Fruit fly (Drosophila melanogaster) whole organism: ENCODE measurements around the gene mRpL14.

ENCODE experiments used
- CG8478 ChIP-seq: fragments of >200 bp; optimal IDR thresholded peaks from 2 replicates; lab custom pipeline; 2018; ENCODE audit warnings: inconsistent platforms
- Dll ChIP-seq: fragments of >200 bp; optimal IDR thresholded peaks from 2 replicates; lab custom pipeline; 2017
- EcR ChIP-seq, 2 experiments: fragments of >200 bp; optimal IDR thresholded peaks; 2 replicates each; lab custom pipeline; 2017; ENCODE audit warnings: missing biosample characterization in 2 of 2, missing genetic modification characterization in 2 of 2, missing genetic modification reagents in 2 of 2
- pan ChIP-seq: fragments of >200 bp; optimal IDR thresholded peaks from 2 replicates; lab custom pipeline; 2017
- psq ChIP-seq: fragments of >200 bp; optimal IDR thresholded peaks from 2 replicates; lab custom pipeline; 2017
- usp ChIP-seq: fragments of >200 bp; optimal IDR thresholded peaks from 2 replicates; lab custom pipeline; 2017; ENCODE audit warnings: missing biosample characterization, missing genetic modification characterization, mixed read lengths

Gene mRpL14

DNA sequence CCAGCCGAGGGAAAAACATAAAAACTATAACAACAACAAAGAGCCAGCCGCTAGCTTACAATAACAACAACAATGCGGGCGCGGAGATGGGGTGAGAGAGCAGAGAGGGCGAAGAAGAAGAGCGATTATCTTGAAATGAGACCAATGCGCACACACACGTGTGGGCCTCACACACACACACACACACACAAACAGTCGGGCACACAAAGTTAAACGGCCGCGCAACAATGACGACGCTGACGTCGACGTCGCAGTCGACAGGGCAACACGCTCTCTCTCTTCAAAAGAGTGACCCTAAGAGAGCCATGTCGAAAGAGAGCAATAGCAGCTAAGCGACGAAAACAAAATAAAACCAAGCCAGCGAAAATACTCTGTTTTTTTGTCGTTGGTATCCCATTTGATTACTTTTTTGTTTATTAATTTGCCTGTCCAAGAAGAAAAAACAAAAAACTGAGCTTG, 38.6 kb downstream of the mRpL14 start:
- TF ChIP-seq EcR (GFP tag; optimal IDR thresholded peaks at IDR 0.05; lab: Kevin White, UChicago) (no peak), Dll (lab: Kevin White, UChicago) (peak; percentile 54)

DNA sequence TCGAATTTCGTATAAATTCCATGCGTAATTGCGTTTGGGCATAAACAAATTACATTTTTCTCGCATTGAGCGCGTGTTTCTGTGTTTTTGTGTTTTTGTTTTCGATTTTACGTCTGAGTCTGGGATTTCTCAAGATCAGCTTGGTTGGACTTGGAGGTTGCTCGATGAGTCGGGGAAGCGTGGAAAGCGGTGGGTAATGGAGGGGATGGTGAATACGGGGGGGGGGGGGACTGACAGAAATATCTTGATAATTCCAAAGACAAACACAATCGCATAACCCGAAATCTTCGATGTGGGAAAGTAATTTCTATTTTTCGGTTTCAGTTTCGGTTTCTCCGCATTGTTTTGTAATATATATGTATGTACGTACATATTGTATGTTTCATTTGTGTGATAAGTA, 39.2 kb downstream of the mRpL14 start:
- TF ChIP-seq CG8478 (lab: Kevin White, UChicago) (no peak), EcR (GFP tag; optimal IDR thresholded peaks at IDR 0.05; lab: Kevin White, UChicago) (no peak), pan (lab: Kevin White, UChicago) (no peak), psq (lab: Kevin White, UChicago) (no peak), usp (no peak), Dll (lab: Kevin White, UChicago) (no peak)

DNA sequence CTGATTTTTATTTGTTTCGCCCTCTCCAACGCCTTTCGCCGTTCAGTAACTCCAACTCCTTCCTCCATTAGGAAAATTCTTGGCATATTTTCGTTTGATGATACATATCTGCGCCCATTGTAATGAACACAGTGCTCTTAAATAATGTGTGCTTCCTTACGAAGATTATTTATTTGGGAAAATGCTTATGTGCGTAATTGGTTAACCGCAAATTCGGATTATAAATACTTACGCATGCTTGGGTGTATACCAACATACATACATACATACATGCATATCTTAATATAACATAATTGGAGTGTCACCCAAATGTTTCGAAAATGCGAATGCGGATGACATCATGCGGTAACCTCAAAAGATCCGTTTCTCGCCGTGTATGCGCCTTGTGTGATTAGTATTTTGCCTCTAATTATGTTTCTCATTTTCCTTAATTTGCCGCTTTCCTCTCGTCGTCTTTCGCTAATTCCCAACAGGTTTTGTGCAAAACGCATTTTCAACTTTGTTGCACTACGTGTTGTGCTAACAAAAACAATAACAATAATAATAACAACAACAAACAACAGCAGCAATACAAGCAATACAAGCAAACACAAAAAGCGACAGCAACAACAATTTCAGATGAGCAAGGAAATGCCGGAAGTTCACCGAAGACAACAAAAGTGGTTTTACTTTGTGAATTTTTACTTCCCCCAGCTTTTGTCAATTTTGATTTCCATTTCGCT, 39.8 kb downstream of the mRpL14 start:
- TF ChIP-seq CG8478 (lab: Kevin White, UChicago): no peak
- TF ChIP-seq usp: no peak
- TF ChIP-seq psq (lab: Kevin White, UChicago): no peak
- no peak for TF ChIP-seq pan (lab: Kevin White, UChicago)
- TF ChIP-seq EcR (GFP tag; optimal IDR thresholded peaks at IDR 0.05; lab: Kevin White, UChicago): no peak
- TF ChIP-seq Dll (lab: Kevin White, UChicago): no peak

DNA sequence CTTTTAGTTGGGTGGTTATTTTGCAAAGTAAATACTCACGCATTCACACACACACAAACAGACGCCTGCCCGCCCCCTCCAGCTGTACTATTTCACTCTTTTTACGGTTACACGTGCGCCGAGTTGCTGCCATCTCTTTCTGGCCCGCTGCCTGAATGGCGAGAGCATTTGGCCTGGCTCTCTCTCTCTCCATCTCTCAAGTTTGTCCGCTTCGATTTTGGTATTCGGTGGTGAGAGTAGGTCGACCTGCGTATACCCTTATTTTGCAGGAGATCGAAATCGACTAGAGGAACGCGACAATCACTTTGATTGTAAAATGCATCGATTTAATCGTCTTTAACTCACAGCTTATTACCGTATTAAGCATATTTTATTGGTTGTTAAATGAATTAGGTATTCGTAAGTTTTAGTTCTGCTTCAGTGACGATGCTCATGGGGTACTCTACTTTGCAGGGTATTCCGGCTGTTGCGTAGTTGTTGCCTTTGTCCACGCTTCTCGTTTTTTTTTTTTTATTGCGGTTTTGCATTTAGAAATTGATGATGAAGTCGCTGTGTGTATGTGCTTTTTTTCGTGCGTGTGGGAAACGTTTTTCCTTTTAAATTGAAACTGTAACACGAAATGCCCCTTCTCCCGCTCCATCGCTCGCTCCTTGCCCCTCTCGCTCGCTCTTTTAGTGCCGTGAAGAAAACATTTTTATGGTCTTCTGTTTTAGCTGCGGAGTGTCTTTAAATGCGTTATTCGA, 40.5 kb downstream of the mRpL14 start:
- peak; percentile 80 for TF ChIP-seq Dll (lab: Kevin White, UChicago)
- no peak for TF ChIP-seq EcR (GFP tag; optimal IDR thresholded peaks at IDR 0.05; lab: Kevin White, UChicago)

DNA sequence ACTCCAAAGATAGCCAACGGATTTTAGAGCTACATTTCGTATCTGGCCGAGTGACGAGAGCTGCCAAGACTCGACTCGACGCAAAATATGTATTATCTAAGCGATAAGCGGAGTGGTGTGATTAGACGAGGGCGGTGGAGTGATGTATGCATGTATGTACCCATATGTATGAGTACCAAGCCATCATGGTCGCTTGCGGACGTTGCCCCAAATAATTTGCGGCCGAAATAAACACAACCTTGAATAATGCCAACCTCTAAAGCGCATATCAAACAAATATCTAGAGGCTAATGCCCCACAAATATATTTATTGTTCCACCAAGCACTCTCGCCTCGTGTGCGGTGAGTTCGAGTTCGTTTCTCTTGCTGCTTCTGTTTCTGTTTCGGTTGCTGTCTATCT, 41.6 kb downstream of the mRpL14 start:
- TF ChIP-seq Dll (lab: Kevin White, UChicago) (no peak), psq (lab: Kevin White, UChicago) (no peak), CG8478 (lab: Kevin White, UChicago) (no peak), pan (lab: Kevin White, UChicago) (no peak), usp (no peak), EcR (GFP tag; optimal IDR thresholded peaks at IDR 0.05; lab: Kevin White, UChicago) (no peak)

DNA sequence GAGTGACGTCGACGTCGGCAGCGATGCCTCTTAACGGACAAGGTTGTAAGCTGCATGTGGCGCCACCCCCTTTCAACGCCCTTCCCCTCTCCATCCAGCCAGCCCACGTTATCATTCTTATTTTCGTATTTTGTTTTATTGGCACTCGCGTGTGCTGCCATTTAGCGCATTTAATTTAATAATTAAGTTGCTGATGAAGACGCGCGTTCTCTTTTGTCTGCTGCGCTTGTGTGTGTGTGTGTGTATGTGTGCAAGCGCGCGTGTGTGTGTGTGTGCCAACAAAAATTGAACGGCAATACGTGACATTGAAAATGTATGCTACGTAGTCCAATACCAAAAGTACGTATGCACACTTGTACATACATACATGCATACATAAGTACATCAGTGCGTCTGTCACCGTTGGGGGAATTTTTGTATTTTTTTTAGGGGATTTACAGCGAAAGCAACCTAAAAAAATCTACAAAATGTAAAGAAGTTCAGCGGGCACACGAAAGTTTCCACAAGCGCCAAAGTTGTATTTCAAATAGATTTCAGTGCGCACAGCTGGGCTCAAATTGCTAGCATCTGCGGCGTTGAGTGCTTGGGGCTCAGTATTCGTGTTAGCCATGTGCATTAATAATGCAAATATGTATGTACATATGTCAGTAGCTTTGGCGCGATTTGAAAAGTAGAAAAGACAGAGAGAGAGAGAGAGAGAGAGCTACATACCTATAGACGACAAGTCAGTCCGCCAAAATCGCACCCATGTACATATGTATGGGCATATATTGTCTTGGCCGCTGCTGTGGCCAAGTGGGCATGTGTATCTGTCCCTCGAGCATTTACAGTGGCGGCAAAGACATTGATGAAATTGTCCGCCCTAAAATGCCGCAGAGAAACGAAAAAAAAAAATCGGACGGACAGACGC, 42.6 kb downstream of the mRpL14 start:
- no peak for TF ChIP-seq EcR (GFP tag; optimal IDR thresholded peaks at IDR 0.05; lab: Kevin White, UChicago)
- no peak for TF ChIP-seq CG8478 (lab: Kevin White, UChicago)
- TF ChIP-seq psq (lab: Kevin White, UChicago): no peak
- no peak for TF ChIP-seq Dll (lab: Kevin White, UChicago)

DNA sequence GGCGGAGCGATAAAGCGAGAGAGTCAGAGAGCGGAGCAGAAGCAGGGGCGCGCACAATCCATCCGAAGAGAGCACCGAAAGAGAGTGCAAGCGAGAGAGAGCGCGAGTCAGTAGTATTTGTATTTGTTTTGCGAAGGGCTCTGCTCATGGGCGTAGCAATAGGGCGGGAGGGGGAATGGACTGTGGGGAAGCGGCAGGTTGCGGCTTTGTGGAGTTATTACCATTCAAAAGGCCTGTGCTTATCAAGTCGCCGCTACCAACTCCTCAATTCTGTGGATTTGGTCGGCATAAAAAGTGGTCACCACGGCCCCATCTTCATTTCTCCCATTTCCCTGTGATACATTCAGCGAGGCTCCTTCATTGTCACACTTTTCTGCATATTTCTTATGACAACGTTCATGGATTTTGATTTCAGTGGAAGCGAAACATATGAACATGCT, 43.4 kb downstream of the mRpL14 start:
- TF ChIP-seq pan (lab: Kevin White, UChicago) (no peak), CG8478 (lab: Kevin White, UChicago) (no peak), EcR (GFP tag; optimal IDR thresholded peaks at IDR 0.05; lab: Kevin White, UChicago) (no peak), Dll (lab: Kevin White, UChicago) (peak; percentile 94)

DNA sequence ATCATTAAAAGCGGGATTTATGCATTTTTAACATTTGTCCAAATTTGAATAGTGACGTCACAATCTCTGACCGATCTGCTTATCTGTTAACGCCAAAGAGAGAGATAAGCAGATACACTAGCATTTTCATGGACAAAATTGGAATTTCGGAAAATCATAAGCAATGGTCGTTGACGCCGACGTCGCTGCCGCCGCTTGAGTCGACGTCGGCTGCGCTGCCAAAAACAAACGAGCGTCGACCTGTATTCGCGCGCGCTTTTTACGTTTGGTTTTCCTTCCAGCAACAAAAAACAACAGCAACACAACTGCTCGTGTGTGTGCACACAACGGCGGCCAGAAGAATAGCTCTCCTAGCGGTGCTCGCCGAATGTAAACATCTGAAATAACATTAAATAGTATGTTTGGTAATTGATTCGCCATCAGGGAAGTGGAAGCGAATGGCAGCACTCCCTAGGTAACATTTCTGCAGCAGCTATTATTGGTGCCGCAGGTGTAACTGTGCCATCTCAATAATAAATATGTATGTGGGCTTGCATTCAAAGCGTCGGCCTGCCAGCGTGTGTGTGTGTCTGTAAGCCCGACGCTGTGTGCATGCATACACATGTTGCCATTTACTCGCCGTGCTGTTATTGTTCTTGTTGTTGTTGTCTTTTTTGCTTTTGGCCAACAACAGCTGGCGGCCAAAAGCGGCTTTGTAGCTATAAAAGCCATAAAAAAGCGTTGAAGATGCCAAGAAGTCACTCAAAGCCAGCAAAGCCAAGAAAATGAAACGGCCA, 44.0 kb downstream of the mRpL14 start:
- no peak for TF ChIP-seq psq (lab: Kevin White, UChicago)
- TF ChIP-seq Dll (lab: Kevin White, UChicago): no peak
- TF ChIP-seq EcR (GFP tag; optimal IDR thresholded peaks at IDR 0.05; lab: Kevin White, UChicago): no peak

DNA sequence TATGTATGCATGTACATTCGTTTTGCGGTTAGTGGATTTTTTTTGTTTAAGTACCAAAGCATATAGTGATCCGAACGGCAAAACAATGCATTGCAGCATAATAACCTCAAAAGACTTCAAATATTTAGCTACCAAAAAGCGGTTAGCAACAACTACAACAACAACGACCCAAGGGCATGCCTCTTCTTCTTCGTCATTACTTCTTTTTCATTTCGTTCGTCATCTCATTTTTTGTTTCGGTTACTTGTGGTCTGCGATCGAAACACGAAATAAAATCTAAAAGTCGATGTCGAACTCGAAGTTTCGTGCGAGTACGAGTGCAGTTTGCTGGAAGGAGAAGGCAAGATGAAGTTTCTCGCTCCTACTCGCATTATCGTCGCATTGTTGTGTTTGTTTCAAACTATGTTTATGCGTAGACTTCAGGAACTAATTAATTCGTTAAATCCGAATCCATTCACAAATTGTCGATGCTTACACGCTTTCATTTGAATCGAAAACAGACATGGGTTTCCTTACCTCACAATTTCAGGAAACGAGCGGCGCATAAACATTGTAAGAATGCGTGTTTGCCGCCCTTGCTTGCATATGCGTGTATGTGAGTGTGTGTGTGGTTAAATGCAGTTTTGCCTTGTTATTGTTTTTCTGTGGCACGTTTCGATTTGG, 45.6 kb downstream of the mRpL14 start:
- no peak for TF ChIP-seq psq (lab: Kevin White, UChicago)
- TF ChIP-seq usp: no peak
- no peak for TF ChIP-seq CG8478 (lab: Kevin White, UChicago)
- TF ChIP-seq Dll (lab: Kevin White, UChicago): no peak
- TF ChIP-seq EcR (GFP tag; optimal IDR thresholded peaks at IDR 0.05; lab: Kevin White, UChicago): no peak
- no peak for TF ChIP-seq pan (lab: Kevin White, UChicago)

DNA sequence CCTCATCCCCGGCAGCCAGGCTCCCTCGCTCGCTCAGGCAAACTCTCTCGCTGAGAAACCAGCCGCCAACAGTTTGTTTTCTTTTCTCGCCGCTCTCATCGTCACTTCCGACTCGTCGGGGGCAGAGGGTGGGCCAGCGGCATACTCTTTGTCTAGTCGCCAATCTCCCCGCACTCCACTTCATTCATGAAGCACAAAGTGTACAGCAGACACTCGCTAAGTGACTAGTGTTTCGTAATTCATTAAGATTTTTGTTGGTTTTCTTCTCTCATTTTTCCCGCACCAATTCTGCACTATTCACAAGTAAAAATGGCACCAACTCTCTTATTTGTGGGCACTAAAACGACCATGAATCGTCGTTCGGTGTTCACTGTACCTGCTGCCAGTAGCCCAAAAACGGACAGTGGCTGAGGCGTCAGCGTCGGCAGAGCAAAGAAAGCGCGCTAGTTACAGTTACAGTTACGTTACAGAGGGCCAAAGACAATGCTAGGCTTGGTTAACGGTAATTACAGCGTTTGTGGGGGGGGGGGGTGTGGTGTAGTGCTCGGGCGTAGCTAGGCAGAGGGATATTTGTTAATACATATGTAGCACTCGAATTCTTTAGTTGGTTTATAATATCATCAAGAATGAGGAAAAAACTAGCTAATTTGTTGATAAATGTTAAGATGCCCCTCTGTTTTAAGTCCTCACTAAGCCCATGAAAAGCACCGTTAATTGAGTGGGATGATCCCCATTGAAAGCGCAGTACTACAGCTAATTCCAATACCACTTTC, 46.8 kb downstream of the mRpL14 start:
- TF ChIP-seq Dll (lab: Kevin White, UChicago): peak; percentile 75
- TF ChIP-seq psq (lab: Kevin White, UChicago): no peak
